Worm (Caenorhabditis elegans) whole organism, young adult: ENCODE data around the gene srbc-20.

ENCODE experiments used
- B0019.2 ChIP-seq: fragments of 200-800 bp; sonication (Bioruptor generic); conservative IDR thresholded peaks from 2 replicates; pipeline ENCODE4 v1.3.6; 2022; ENCODE audit warnings: missing genetic modification reagents, missing genetic modification characterization, missing compliant biosample characterization
- B0035.1 ChIP-seq: sonication (generic microtip); optimal IDR thresholded peaks from 2 replicates; lab custom pipeline; 2016; ENCODE audit warnings: missing genetic modification characterization, mild to moderate bottlenecking, missing compliant biosample characterization, missing genotype, missing genetic modification reagents
- B0261.1 ChIP-seq: sonication (generic microtip); optimal IDR thresholded peaks from 2 replicates; lab custom pipeline; 2016; ENCODE audit warnings: mild to moderate bottlenecking, missing genetic modification characterization, moderate library complexity, missing compliant biosample characterization
- D2030.7 ChIP-seq: fragments of 200-800 bp; sonication (Bioruptor generic); IDR thresholded peaks from 2 replicates; pipeline ENCODE4 v1.3.6; 2022; ENCODE audit warnings: missing genetic modification reagents, missing genetic modification characterization, missing compliant biosample characterization
- F33H1.4 ChIP-seq: fragments of 200-800 bp; sonication (Bioruptor generic); IDR thresholded peaks from 2 replicates; pipeline ENCODE4 v1.3.6; 2022; ENCODE audit warnings: missing genetic modification reagents, missing genetic modification characterization, missing compliant biosample characterization
- F57C9.4 ChIP-seq: sonication (generic microtip); optimal IDR thresholded peaks from 2 replicates; lab custom pipeline; 2017; ENCODE audit warnings: mild to moderate bottlenecking, missing genetic modification characterization, missing compliant biosample characterization
- T26A5.8 ChIP-seq: sonication (generic microtip); optimal IDR thresholded peaks from 2 replicates; lab custom pipeline; 2016; ENCODE audit warnings: missing genetic modification characterization, missing compliant biosample characterization
- Y56A3A.18 ChIP-seq: fragments of 200-800 bp; sonication (Bioruptor generic); IDR thresholded peaks from 2 replicates; pipeline ENCODE4 v1.3.6; 2022; ENCODE audit warnings: missing genetic modification reagents, missing genetic modification characterization, missing compliant biosample characterization
- ZK185.1 ChIP-seq: sonication (generic microtip); optimal IDR thresholded peaks from 2 replicates; lab custom pipeline; 2016; ENCODE audit warnings: mild to moderate bottlenecking, missing genetic modification characterization, missing compliant biosample characterization; ENCODE audit not compliant: poor library complexity, severe bottlenecking
- ama-1 ChIP-seq, 3 experiments: fragments of 150-350 bp in 1 of 3; sonication (generic microtip) in 2 of 3; optimal IDR thresholded peaks; 2 replicates each; lab custom pipeline; 2014 to 2018; ENCODE audit warnings: missing biosample characterization in 2 of 3, missing genetic modification characterization in 2 of 3, missing genetic modification reagents in 2 of 3
- aptf-3 ChIP-seq: fragments of 200-800 bp; sonication (Bioruptor generic); IDR thresholded peaks from 2 replicates; pipeline ENCODE4 v1.3.6; 2022; ENCODE audit warnings: missing genetic modification characterization, missing compliant biosample characterization
- atf-7 ChIP-seq: sonication (generic microtip); optimal IDR thresholded peaks from 2 replicates; lab custom pipeline; 2017; ENCODE audit warnings: mild to moderate bottlenecking, missing genetic modification characterization, missing compliant biosample characterization
- athp-1 ChIP-seq: sonication (generic microtip); optimal IDR thresholded peaks from 2 replicates; lab custom pipeline; 2017; ENCODE audit warnings: mild to moderate bottlenecking, missing genetic modification characterization, missing compliant biosample characterization
- attf-3 ChIP-seq: fragments of 200-800 bp; sonication (Bioruptor generic); conservative IDR thresholded peaks from 2 replicates; pipeline ENCODE4 v1.3.6; 2022; ENCODE audit warnings: missing genetic modification reagents, missing genetic modification characterization, missing compliant biosample characterization
- attf-5 ChIP-seq: fragments of 200-800 bp; sonication (Bioruptor generic); optimal IDR thresholded peaks from 2 replicates; lab custom pipeline; 2018; ENCODE audit warnings: mild to moderate bottlenecking, missing genetic modification characterization, missing compliant biosample characterization
- bed-1 ChIP-seq: fragments of 200-800 bp; sonication (Bioruptor generic); IDR thresholded peaks from 2 replicates; pipeline ENCODE4 v1.3.6; 2022; ENCODE audit warnings: missing genetic modification reagents, missing genetic modification characterization, missing compliant biosample characterization
- cebp-1 ChIP-seq, 2 experiments: fragments of 200-800 bp in 1 of 2; sonication (Bioruptor generic) in 1 of 2; sonication (generic microtip) in 1 of 2; IDR thresholded peaks in 1 of 2; optimal IDR thresholded peaks in 1 of 2; 2 replicates each; pipeline versions ENCODE4 v1.3.6 to Lab custom; 2017 to 2022; ENCODE audit warnings: missing compliant biosample characterization in 2 of 2, missing genetic modification characterization in 2 of 2, mild to moderate bottlenecking in 1 of 2, missing genetic modification reagents in 1 of 2, moderate library complexity in 1 of 2
- ceh-58 ChIP-seq: fragments of 200-800 bp; sonication (Bioruptor generic); IDR thresholded peaks from 2 replicates; pipeline ENCODE4 v1.3.6; 2022; ENCODE audit warnings: missing genetic modification characterization, missing compliant biosample characterization
- efl-1 ChIP-seq: fragments of 150-350 bp; optimal IDR thresholded peaks from 2 replicates; lab custom pipeline; 2014; ENCODE audit warnings: missing biosample characterization, missing genetic modification reagents, missing genetic modification characterization
- egl-18 ChIP-seq: fragments of 200-800 bp; sonication (Bioruptor generic); IDR thresholded peaks from 2 replicates; pipeline ENCODE4 v1.3.6; 2022; ENCODE audit warnings: missing genetic modification reagents, missing genetic modification characterization, missing compliant biosample characterization
- him-1 ChIP-seq: sonication (generic microtip); optimal IDR thresholded peaks from 2 replicates; lab custom pipeline; 2016; ENCODE audit warnings: missing genotype, missing genetic modification reagents, missing genetic modification characterization, missing compliant biosample characterization
- hmg-20 ChIP-seq: fragments of 200-800 bp; sonication (Bioruptor generic); IDR thresholded peaks from 2 replicates; pipeline ENCODE4 v1.3.6; 2022; ENCODE audit warnings: missing genetic modification reagents, missing genetic modification characterization, missing compliant biosample characterization
- lag-1 ChIP-seq: fragments of 200-800 bp; sonication (Bioruptor generic); IDR thresholded peaks from 2 replicates; pipeline ENCODE4 v1.3.6; 2022; ENCODE audit warnings: missing genetic modification reagents, missing genetic modification characterization, missing compliant biosample characterization
- lin-40 ChIP-seq: sonication (generic microtip); optimal IDR thresholded peaks from 2 replicates; lab custom pipeline; 2016; ENCODE audit warnings: missing genetic modification characterization, mild to moderate bottlenecking, missing compliant biosample characterization, missing genotype, missing genetic modification reagents
- lir-1 ChIP-seq: fragments of 200-800 bp; sonication (Bioruptor generic); conservative IDR thresholded peaks from 2 replicates; pipeline ENCODE4 v1.3.6; 2022; ENCODE audit warnings: missing genetic modification reagents, missing genetic modification characterization, missing compliant biosample characterization
- madf-8 ChIP-seq: fragments of 200-800 bp; sonication (Bioruptor generic); conservative IDR thresholded peaks from 2 replicates; pipeline ENCODE4 v1.3.6; 2022; ENCODE audit warnings: missing genetic modification reagents, missing genetic modification characterization, missing compliant biosample characterization
- mcd-1 ChIP-seq: fragments of 200-800 bp; sonication (Bioruptor generic); IDR thresholded peaks from 2 replicates; pipeline ENCODE4 v1.3.6; 2022; ENCODE audit warnings: missing genetic modification reagents, missing genetic modification characterization, missing compliant biosample characterization
- mel-28 ChIP-seq: sonication (generic microtip); optimal IDR thresholded peaks from 2 replicates; lab custom pipeline; 2016; ENCODE audit warnings: borderline replicate concordance, mild to moderate bottlenecking, missing genetic modification characterization, missing compliant biosample characterization
- mes-4 ChIP-seq: sonication (generic microtip); optimal IDR thresholded peaks from 2 replicates; lab custom pipeline; 2016; ENCODE audit warnings: missing genotype, missing genetic modification characterization, missing compliant biosample characterization
- mxl-1 ChIP-seq: sonication (generic microtip); optimal IDR thresholded peaks from 2 replicates; lab custom pipeline; 2016; ENCODE audit warnings: missing genetic modification characterization, missing compliant biosample characterization
- nhr-179 ChIP-seq: sonication (generic microtip); optimal IDR thresholded peaks from 2 replicates; lab custom pipeline; 2016; ENCODE audit warnings: mild to moderate bottlenecking, missing genetic modification characterization, missing compliant biosample characterization
- nhr-80 ChIP-seq: sonication (generic microtip); optimal IDR thresholded peaks from 2 replicates; lab custom pipeline; 2016; ENCODE audit warnings: missing genetic modification characterization, missing compliant biosample characterization
- nhr-90 ChIP-seq: sonication (generic microtip); optimal IDR thresholded peaks from 2 replicates; lab custom pipeline; 2016; ENCODE audit warnings: missing genotype, mild to moderate bottlenecking, missing genetic modification characterization, missing compliant biosample characterization
- pha-4 ChIP-seq: fragments of 150-350 bp; sonication (generic microtip); optimal IDR thresholded peaks from 2 replicates; lab custom pipeline; 2014; ENCODE audit warnings: missing biosample characterization, missing genetic modification reagents, missing genetic modification characterization
- rec-8 ChIP-seq, 2 experiments: sonication (generic microtip); optimal IDR thresholded peaks; 2 replicates each; lab custom pipeline; 2016; ENCODE audit warnings: mild to moderate bottlenecking in 2 of 2, missing genetic modification characterization in 2 of 2, missing genetic modification reagents in 2 of 2, missing genotype in 2 of 2, missing biosample characterization in 1 of 2, missing compliant biosample characterization in 1 of 2, moderate library complexity in 1 of 2
- repo-1 ChIP-seq: sonication (generic microtip); optimal IDR thresholded peaks from 2 replicates; lab custom pipeline; 2017; ENCODE audit warnings: mild to moderate bottlenecking, missing genetic modification characterization, missing compliant biosample characterization
- rpc-1 ChIP-seq, 2 experiments: fragments of 150-350 bp in 1 of 2; sonication (generic microtip) in 1 of 2; optimal IDR thresholded peaks; 2 replicates each; lab custom pipeline; 2014 to 2018; ENCODE audit warnings: missing biosample characterization in 1 of 2, missing genetic modification characterization in 1 of 2, missing genetic modification reagents in 1 of 2, missing genotype in 1 of 2
- snpc-3.4 ChIP-seq: sonication (generic microtip); optimal IDR thresholded peaks from 2 replicates; lab custom pipeline; 2017; ENCODE audit warnings: missing genetic modification characterization, mild to moderate bottlenecking, missing compliant biosample characterization, antibody characterized with exemption, moderate library complexity, missing genotype, missing genetic modification reagents
- unc-130 ChIP-seq: sonication (generic microtip); optimal IDR thresholded peaks from 2 replicates; lab custom pipeline; 2016; ENCODE audit warnings: missing genetic modification reagents, missing genetic modification characterization, missing compliant biosample characterization
- xnd-1 ChIP-seq: sonication (generic microtip); optimal IDR thresholded peaks from 2 replicates; lab custom pipeline; 2016; ENCODE audit warnings: missing genotype, missing genetic modification reagents, missing genetic modification characterization, missing compliant biosample characterization
- zfh-2 ChIP-seq: fragments of 200-800 bp; sonication (Bioruptor generic); conservative IDR thresholded peaks from 2 replicates; pipeline ENCODE4 v1.3.6; 2022; ENCODE audit warnings: missing genetic modification reagents, missing genetic modification characterization, missing compliant biosample characterization
- zim-3 ChIP-seq: sonication (generic microtip); optimal IDR thresholded peaks from 2 replicates; lab custom pipeline; 2017; ENCODE audit warnings: mild to moderate bottlenecking, missing genetic modification characterization, moderate library complexity, missing compliant biosample characterization
- ztf-26 ChIP-seq: sonication (generic microtip); optimal IDR thresholded peaks from 2 replicates; lab custom pipeline; 2017; ENCODE audit warnings: missing genetic modification characterization, missing compliant biosample characterization

The srbc-20 gene

ce11 chrV:2123164-2123563 is 23.7 kb upstream of the srbc-20 start:
- TF ChIP-seq nhr-80 (peak; percentile 62), mel-28 (tag; lab: Kevin White, UChicago) (no peak)

DNA sequence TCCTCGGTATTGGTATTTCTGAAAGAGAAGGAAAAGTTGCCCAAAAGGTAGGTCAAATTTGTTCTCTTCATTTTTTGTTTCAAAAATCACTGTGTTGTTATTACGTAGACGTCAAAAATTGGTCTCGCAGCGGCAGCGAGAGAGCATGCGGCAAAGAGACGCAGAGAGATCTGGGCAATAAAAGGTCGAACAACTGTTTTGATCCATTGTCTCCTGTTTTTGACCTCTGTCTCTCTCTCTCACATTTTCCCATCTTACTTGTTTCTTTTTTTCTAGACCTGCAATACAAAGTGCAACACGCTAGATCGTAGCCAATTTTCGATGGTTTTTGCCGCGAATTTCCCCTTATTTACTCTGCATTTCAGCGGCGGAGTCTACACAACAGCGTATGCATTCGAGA is 20.3 kb upstream of the srbc-20 start:
- TF ChIP-seq snpc-3.4 (tag; lab: Kevin White, UChicago), result no peak
- TF ChIP-seq efl-1, result peak; percentile 25
- TF ChIP-seq rec-8 (tag; optimal IDR thresholded peaks at IDR 0.05; lab: Kevin White, UChicago), result no peak
- peak; percentile 34 for TF ChIP-seq madf-8 (GFP tag; lab: Robert Waterston, UW)
- no peak for TF ChIP-seq zim-3

DNA sequence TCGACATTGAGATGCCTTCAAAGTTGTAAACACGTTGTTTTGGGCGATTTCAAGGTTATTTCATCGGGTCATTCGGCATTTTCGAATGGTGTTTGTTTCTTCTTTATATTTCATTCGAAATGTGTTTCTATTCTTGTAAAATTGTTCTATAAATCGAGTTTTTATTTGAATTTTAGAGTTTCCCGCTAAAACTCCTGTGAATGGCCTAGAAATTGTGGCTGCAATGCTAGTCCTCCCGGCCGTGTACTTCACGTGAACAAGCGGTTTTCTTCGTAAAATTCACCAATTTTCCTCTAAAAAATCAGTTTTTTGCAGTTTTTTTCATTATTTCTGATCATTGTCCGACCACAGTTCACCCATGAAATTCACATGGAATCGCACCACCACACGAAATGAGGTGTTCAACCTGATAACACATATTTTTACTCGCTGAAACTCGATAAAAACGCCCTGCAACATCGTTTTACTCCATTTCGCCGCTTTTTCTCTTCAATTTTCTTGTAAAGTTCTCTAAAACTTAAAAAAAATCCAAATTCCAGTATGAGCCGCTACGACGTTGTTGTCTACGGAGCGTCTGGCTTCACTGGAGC is 19.8 kb upstream of the srbc-20 start, which contains the start of gene ldp-1:
TSS of gene ldp-1 (plus strand) at position 540 of the 590 bp plus-strand sequence.
- TF ChIP-seq attf-3 (GFP tag; lab: Robert Waterston, UW) (no peak), unc-130 (GFP tag; lab: Kevin White, UChicago) (peak; percentile 76), mes-4 (tag; lab: Kevin White, UChicago) (no peak), xnd-1 (tag; lab: Kevin White, UChicago) (peak; percentile 8), nhr-179 (tag; lab: Kevin White, UChicago) (no peak), mxl-1 (tag; lab: Kevin White, UChicago) (no peak), lag-1 (no peak), ZK185.1 (tag; lab: Kevin White, UChicago) (peak; percentile 85), athp-1 (tag; lab: Kevin White, UChicago) (no peak), rpc-1 (optimal IDR thresholded peaks at IDR 0.05; lab: Kevin White, UChicago) (no peak), rpc-1 (tag; optimal IDR thresholded peaks at IDR 0.05; lab: Kevin White, UChicago) (no peak), lir-1 (GFP tag; lab: Robert Waterston, UW) (peak; percentile 50; the same call in 1 of the 2 replicates), atf-7 (tag; lab: Kevin White, UChicago) (no peak), zfh-2 (no peak), mcd-1 (GFP tag; lab: Robert Waterston, UW) (peak; percentile 76), attf-5 (GFP tag; lab: Kevin White, UChicago) (no peak), aptf-3 (no peak), F33H1.4 (peak; percentile 27), hmg-20 (GFP tag; lab: Robert Waterston, UW) (no peak), B0035.1 (tag; lab: Kevin White, UChicago) (no peak), D2030.7 (peak; percentile 20; the same call in 1 of the 2 replicates), ama-1 (optimal IDR thresholded peaks at IDR 0.05; lab: Kevin White, UChicago) (no peak), ama-1 (GFP tag; optimal IDR thresholded peaks at IDR 0.05; lab: Kevin White, UChicago) (no peak), zim-3 (no peak), repo-1 (tag; lab: Kevin White, UChicago) (no peak), nhr-90 (tag; lab: Kevin White, UChicago) (no peak), Y56A3A.18 (GFP tag; lab: Robert Waterston, UW) (no peak), rec-8 (tag; optimal IDR thresholded peaks at IDR 0.05; lab: Kevin White, UChicago) (peak in 1 of 2 experiments; percentile 2), B0261.1 (tag; lab: Kevin White, UChicago) (no peak), ztf-26 (tag; lab: Kevin White, UChicago) (no peak), F57C9.4 (no peak), lin-40 (tag; lab: Kevin White, UChicago) (peak; percentile 61), pha-4 (tag; lab: Kevin White, UChicago) (no peak), B0019.2 (GFP tag; lab: Robert Waterston, UW) (no peak), bed-1 (GFP tag; lab: Robert Waterston, UW) (0 out of 2 replicates have a peak, but pooled peaks have one; percentile 32), cebp-1 (GFP tag; IDR thresholded peaks at IDR 0.05; lab: Robert Waterston, UW) (no peak), cebp-1 (tag; optimal IDR thresholded peaks at IDR 0.05; lab: Kevin White, UChicago) (peak; percentile 24), egl-18 (GFP tag; lab: Robert Waterston, UW) (no peak), efl-1 (peak; percentile 49), him-1 (tag; lab: Kevin White, UChicago) (no peak), ceh-58 (GFP tag; lab: Robert Waterston, UW) (no peak), T26A5.8 (tag; lab: Kevin White, UChicago) (no peak)
